Worm (Caenorhabditis elegans) whole organism, L2 larva: ENCODE results near the gene apl-1.
A peak's percentile ranks its signal among the peaks of the same experiment; 100 is the strongest.

Source experiments
- C34F6.9 ChIP-seq: fragments of 150-350 bp; optimal IDR thresholded peaks from 2 replicates; lab custom pipeline; 2014; ENCODE audit warnings: missing biosample characterization, missing genetic modification characterization
- F13H6.1 ChIP-seq: sonication (generic microtip); optimal IDR thresholded peaks from 2 replicates; lab custom pipeline; 2016; ENCODE audit warnings: missing genetic modification characterization, missing compliant biosample characterization
- R02D3.7 ChIP-seq: fragments of 150-350 bp; optimal IDR thresholded peaks from 2 replicates; lab custom pipeline; 2014; ENCODE audit warnings: missing biosample characterization, missing genetic modification characterization
- Y55F3AM.14 ChIP-seq: fragments of 200-800 bp; sonication (Bioruptor generic); optimal IDR thresholded peaks from 2 replicates; lab custom pipeline; 2018; ENCODE audit warnings: mild to moderate bottlenecking, missing genetic modification characterization, missing compliant biosample characterization
- ZK546.5 ChIP-seq: sonication (generic microtip); optimal IDR thresholded peaks from 2 replicates; lab custom pipeline; 2017; ENCODE audit warnings: missing biosample characterization, missing genetic modification characterization
- blmp-1 ChIP-seq: sonication (generic microtip); optimal IDR thresholded peaks from 2 replicates; lab custom pipeline; 2017; ENCODE audit warnings: missing genetic modification characterization, mild to moderate bottlenecking, missing compliant biosample characterization, antibody characterized with exemption, moderate library complexity; ENCODE audit not compliant: insufficient read depth
- ceh-16 ChIP-seq: fragments of 150-350 bp; optimal IDR thresholded peaks from 2 replicates; lab custom pipeline; 2014; ENCODE audit warnings: missing biosample characterization, missing genetic modification characterization
- ceh-82 ChIP-seq: fragments of 150-350 bp; optimal IDR thresholded peaks from 2 replicates; lab custom pipeline; 2014; ENCODE audit warnings: missing biosample characterization, missing genetic modification characterization
- crh-2 ChIP-seq: sonication (generic microtip); optimal IDR thresholded peaks from 2 replicates; lab custom pipeline; 2017; ENCODE audit warnings: missing biosample characterization, missing genetic modification characterization
- gmeb-1 ChIP-seq: fragments of 150-350 bp; optimal IDR thresholded peaks from 2 replicates; lab custom pipeline; 2014; ENCODE audit warnings: missing biosample characterization, missing genetic modification characterization
- lin-11 ChIP-seq: fragments of 150-350 bp; sonication (generic microtip); optimal IDR thresholded peaks from 2 replicates; lab custom pipeline; 2014; ENCODE audit warnings: missing biosample characterization, missing genetic modification characterization, inconsistent platforms, mixed read lengths
- lin-13 ChIP-seq: fragments of 150-350 bp; optimal IDR thresholded peaks from 2 replicates; lab custom pipeline; 2014; ENCODE audit warnings: missing biosample characterization, missing genetic modification reagents, missing genetic modification characterization
- lin-39 ChIP-seq: fragments of 150-350 bp; optimal IDR thresholded peaks from 2 replicates; lab custom pipeline; 2014; ENCODE audit warnings: missing biosample characterization, missing genetic modification reagents, missing genetic modification characterization
- lsy-2 ChIP-seq, 2 experiments: fragments of 150-350 bp in 1 of 2; sonication (generic microtip) in 1 of 2; optimal IDR thresholded peaks; 2 replicates each; lab custom pipeline; 2014 to 2017; ENCODE audit warnings: missing biosample characterization in 2 of 2, missing genetic modification characterization in 2 of 2
- nhr-10 ChIP-seq: sonication (generic microtip); optimal IDR thresholded peaks from 2 replicates; lab custom pipeline; 2017; ENCODE audit warnings: missing biosample characterization, missing genetic modification characterization
- nhr-11 ChIP-seq: fragments of 150-350 bp; optimal IDR thresholded peaks from 2 replicates; lab custom pipeline; 2014; ENCODE audit warnings: missing biosample characterization, missing genetic modification characterization
- nhr-12 ChIP-seq: fragments of 150-350 bp; optimal IDR thresholded peaks from 2 replicates; lab custom pipeline; 2014; ENCODE audit warnings: missing biosample characterization, missing genetic modification characterization
- nhr-129 ChIP-seq: fragments of 150-350 bp; optimal IDR thresholded peaks from 2 replicates; lab custom pipeline; 2014; ENCODE audit warnings: missing biosample characterization, missing genetic modification characterization
- nhr-21 ChIP-seq: fragments of 150-350 bp; optimal IDR thresholded peaks from 2 replicates; lab custom pipeline; 2014; ENCODE audit warnings: missing biosample characterization, missing genetic modification characterization
- nhr-237 ChIP-seq: fragments of 150-350 bp; optimal IDR thresholded peaks from 2 replicates; lab custom pipeline; 2014; ENCODE audit warnings: missing biosample characterization, missing genetic modification characterization
- nhr-25 ChIP-seq: fragments of 150-350 bp; sonication (generic microtip); optimal IDR thresholded peaks from 3 replicates; lab custom pipeline; 2014; ENCODE audit warnings: missing biosample characterization, missing genetic modification characterization
- nhr-6 ChIP-seq: fragments of 150-350 bp; optimal IDR thresholded peaks from 2 replicates; lab custom pipeline; 2014; ENCODE audit warnings: missing biosample characterization, missing genetic modification characterization
- nhr-77 ChIP-seq: fragments of 150-350 bp; optimal IDR thresholded peaks from 2 replicates; lab custom pipeline; 2014; ENCODE audit warnings: missing biosample characterization, missing genetic modification characterization
- peb-1 ChIP-seq: fragments of 150-350 bp; optimal IDR thresholded peaks from 2 replicates; lab custom pipeline; 2014; ENCODE audit warnings: missing biosample characterization, missing genetic modification characterization
- sem-4 ChIP-seq: fragments of 150-350 bp; optimal IDR thresholded peaks from 2 replicates; lab custom pipeline; 2014; ENCODE audit warnings: missing biosample characterization, missing genetic modification reagents, missing genetic modification characterization
- sma-3 ChIP-seq: sonication (generic microtip); optimal IDR thresholded peaks from 2 replicates; lab custom pipeline; 2016; ENCODE audit warnings: missing genetic modification reagents, missing genetic modification characterization, missing compliant biosample characterization
- sma-9 ChIP-seq, 2 experiments: fragments of 150-350 bp in 1 of 2; sonication (generic microtip) in 1 of 2; optimal IDR thresholded peaks; 2 replicates each; lab custom pipeline; 2014 to 2016; ENCODE audit warnings: missing genetic modification characterization in 2 of 2, mild to moderate bottlenecking in 1 of 2, missing biosample characterization in 1 of 2, missing compliant biosample characterization in 1 of 2, missing genetic modification reagents in 1 of 2, moderate library complexity in 1 of 2
- unc-39 ChIP-seq: fragments of 150-350 bp; optimal IDR thresholded peaks from 2 replicates; lab custom pipeline; 2014; ENCODE audit warnings: missing biosample characterization, missing genetic modification characterization
- unc-62 ChIP-seq: fragments of 150-350 bp; optimal IDR thresholded peaks from 2 replicates; lab custom pipeline; 2014; ENCODE audit warnings: missing biosample characterization, missing genetic modification reagents, missing genetic modification characterization
- ztf-1 ChIP-seq: fragments of 200-800 bp; sonication (Bioruptor generic); conservative IDR thresholded peaks from 2 replicates; pipeline ENCODE4 v1.3.6; 2022; ENCODE audit warnings: missing genetic modification characterization, missing compliant biosample characterization
- ztf-4 ChIP-seq: fragments of 150-350 bp; optimal IDR thresholded peaks from 2 replicates; lab custom pipeline; 2014; ENCODE audit warnings: missing biosample characterization, missing genetic modification characterization

Gene apl-1

ce11 chrX:5137716-5138470 is 21.2 kb upstream of the apl-1 start:
- TF ChIP-seq C34F6.9 (tag; lab: Kevin White, UChicago) (no peak), nhr-25 (tag; lab: Kevin White, UChicago) (peak; percentile 27), nhr-129 (peak; percentile 5), sem-4 (no peak), ceh-16 (tag; lab: Kevin White, UChicago) (peak; percentile 49), unc-62 (GFP tag; lab: Kevin White, UChicago) (no peak), nhr-10 (tag; lab: Kevin White, UChicago) (no peak), sma-9 (GFP tag; optimal IDR thresholded peaks at IDR 0.05; lab: Kevin White, UChicago) (peak; percentile 42), sma-9 (tag; optimal IDR thresholded peaks at IDR 0.05; lab: Kevin White, UChicago) (no peak)

- TF ChIP-seq blmp-1 (tag; lab: Kevin White, UChicago) (no peak), unc-39 (tag; lab: Kevin White, UChicago) (no peak), nhr-77 (tag; lab: Kevin White, UChicago) (no peak), nhr-21 (tag; lab: Kevin White, UChicago) (no peak), nhr-6 (tag; lab: Kevin White, UChicago) (no peak), ZK546.5 (tag; lab: Kevin White, UChicago) (no peak), nhr-129 (peak; percentile 24), nhr-25 (tag; lab: Kevin White, UChicago) (peak; percentile 8), lin-13 (GFP tag; lab: Kevin White, UChicago) (no peak), crh-2 (peak; percentile 76), F13H6.1 (no peak), sma-3 (GFP tag; lab: Kevin White, UChicago) (peak; percentile 0), ceh-16 (tag; lab: Kevin White, UChicago) (no peak), peb-1 (tag; lab: Kevin White, UChicago) (no peak)
These were observed 18.9 kb upstream of the apl-1 start for ce11 chrX:5135548-5135947.

ce11 chrX:5133980-5134379 is 17.3 kb upstream of the apl-1 start, which contains the start of gene tbc-7:
Gene tbc-7, plus strand, starts transcription at chrX:5134280.
- TF ChIP-seq gmeb-1 (tag; lab: Kevin White, UChicago) (no peak), ztf-1 (GFP tag; lab: Robert Waterston, UW) (no peak), blmp-1 (tag; lab: Kevin White, UChicago) (no peak), ztf-4 (no peak), lsy-2 (tag; optimal IDR thresholded peaks at IDR 0.05; lab: Kevin White, UChicago) (no peak), R02D3.7 (tag; lab: Kevin White, UChicago) (no peak)

- TF ChIP-seq ceh-82 (tag; lab: Kevin White, UChicago) (no peak), ztf-1 (GFP tag; lab: Robert Waterston, UW) (no peak), nhr-12 (tag; lab: Kevin White, UChicago) (no peak), nhr-237 (no peak), ceh-16 (tag; lab: Kevin White, UChicago) (no peak), Y55F3AM.14 (GFP tag; lab: Kevin White, UChicago) (no peak), lin-11 (no peak), R02D3.7 (tag; lab: Kevin White, UChicago) (no peak)
These were observed 15.1 kb upstream of the apl-1 start for ce11 chrX:5131760-5132159.

- TF ChIP-seq sma-9 (GFP tag; optimal IDR thresholded peaks at IDR 0.05; lab: Kevin White, UChicago) = peak; percentile 20
- no peak for TF ChIP-seq sma-9 (tag; optimal IDR thresholded peaks at IDR 0.05; lab: Kevin White, UChicago)
- no peak for TF ChIP-seq nhr-11 (tag; lab: Kevin White, UChicago)
- no peak for TF ChIP-seq sma-3 (GFP tag; lab: Kevin White, UChicago)
These were observed 12.8 kb upstream of the apl-1 start for ce11 chrX:5129447-5129846.

ce11 chrX:5124288-5124687 is 7.6 kb upstream of the apl-1 start:
- no peak for TF ChIP-seq sem-4
- TF ChIP-seq lin-39 = no peak
- TF ChIP-seq nhr-11 (tag; lab: Kevin White, UChicago) = no peak
- TF ChIP-seq nhr-6 (tag; lab: Kevin White, UChicago) = no peak
